Worm (Caenorhabditis elegans) whole organism, young adult: ENCODE data around the gene lsy-2.

Experiments used
- B0035.1 ChIP-seq: sonication (generic microtip); optimal IDR thresholded peaks from 2 replicates; lab custom pipeline; 2016; ENCODE audit warnings: missing genetic modification characterization, mild to moderate bottlenecking, missing compliant biosample characterization, missing genotype, missing genetic modification reagents
- ZK185.1 ChIP-seq: sonication (generic microtip); optimal IDR thresholded peaks from 2 replicates; lab custom pipeline; 2016; ENCODE audit warnings: mild to moderate bottlenecking, missing genetic modification characterization, missing compliant biosample characterization; ENCODE audit not compliant: poor library complexity, severe bottlenecking
- cebp-2 ChIP-seq: fragments of 200-800 bp; sonication (Bioruptor generic); IDR thresholded peaks from 2 replicates; pipeline ENCODE4 v1.3.6; 2022; ENCODE audit warnings: missing genetic modification characterization, missing compliant biosample characterization
- tbp1 ChIP-seq: fragments of 200-800 bp; sonication (Bioruptor generic); optimal IDR thresholded peaks from 2 replicates; lab custom pipeline; 2018; ENCODE audit warnings: mild to moderate bottlenecking, missing genetic modification characterization, missing compliant biosample characterization
- ztf-18 ChIP-seq: sonication (generic microtip); optimal IDR thresholded peaks from 2 replicates; lab custom pipeline; 2016; ENCODE audit warnings: missing genotype, mild to moderate bottlenecking, missing genetic modification characterization, missing compliant biosample characterization
- ztf-26 ChIP-seq: sonication (generic microtip); optimal IDR thresholded peaks from 2 replicates; lab custom pipeline; 2017; ENCODE audit warnings: missing genetic modification characterization, missing compliant biosample characterization

DNA sequence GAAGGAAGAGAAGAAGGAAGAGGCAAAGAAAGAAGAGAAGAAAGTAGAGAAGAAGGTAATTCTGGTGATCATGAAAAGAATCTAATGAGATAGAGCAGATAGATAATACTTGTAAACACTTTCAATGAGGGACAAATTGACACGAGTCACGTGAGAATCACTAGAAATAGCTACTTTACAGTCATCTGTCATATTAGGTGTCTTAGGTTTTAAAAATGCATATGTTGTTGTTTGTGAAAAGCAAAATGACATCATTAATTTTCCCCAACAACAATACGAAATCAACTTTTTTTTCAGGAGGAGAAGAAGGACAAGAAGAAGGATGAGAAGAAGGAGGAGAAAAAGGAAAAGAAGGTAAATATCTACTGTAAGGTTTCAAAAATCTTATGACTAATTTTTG, 14.3 kb upstream of the lsy-2 start:
- TF ChIP-seq ZK185.1 (tag; lab: Kevin White, UChicago) (no peak), ztf-18 (no peak), cebp-2 (GFP tag; lab: Robert Waterston, UW) (no peak), ztf-26 (tag; lab: Kevin White, UChicago) (no peak), B0035.1 (no peak), tbp1 (no peak)
